Worm (Caenorhabditis elegans) whole organism, L2 larva: ENCODE measurements around the gene gei-15.

Experiments used
- Y55F3AM.14 ChIP-seq: fragments of 200-800 bp; sonication (Bioruptor generic); optimal IDR thresholded peaks from 2 replicates; lab custom pipeline; 2018; ENCODE audit warnings: mild to moderate bottlenecking, missing genetic modification characterization, missing compliant biosample characterization
- ama-1 ChIP-seq: fragments of 150-350 bp; optimal IDR thresholded peaks from 2 replicates; lab custom pipeline; 2018; ENCODE audit warnings: inconsistent platforms
- nhr-237 ChIP-seq: fragments of 150-350 bp; optimal IDR thresholded peaks from 2 replicates; lab custom pipeline; 2014; ENCODE audit warnings: missing biosample characterization, missing genetic modification characterization
- unc-39 ChIP-seq: fragments of 150-350 bp; optimal IDR thresholded peaks from 2 replicates; lab custom pipeline; 2014; ENCODE audit warnings: missing biosample characterization, missing genetic modification characterization
- zag-1 ChIP-seq: fragments of 150-350 bp; optimal IDR thresholded peaks from 2 replicates; lab custom pipeline; 2014; ENCODE audit warnings: missing biosample characterization, missing genetic modification characterization

DNA sequence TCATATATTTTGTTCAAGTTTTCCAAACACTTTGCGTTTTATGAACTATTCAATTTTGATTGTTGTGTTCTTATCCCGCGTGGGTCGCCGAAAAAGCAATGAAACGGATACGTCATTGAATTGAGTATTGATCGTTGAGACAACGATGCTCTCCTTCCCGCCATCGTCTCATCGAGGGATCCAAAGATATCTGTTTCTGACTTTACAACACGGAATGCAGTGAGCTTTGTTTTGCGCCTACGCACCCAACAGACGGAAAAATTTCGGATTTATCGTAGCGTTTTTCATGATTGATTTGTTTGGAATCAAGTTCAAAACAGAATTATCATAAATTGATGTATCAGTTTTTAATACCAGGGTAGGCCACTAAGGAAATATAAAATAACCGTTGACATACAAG lies 516 bp downstream of the gei-15 start:
- TF ChIP-seq zag-1 (no peak), ama-1 (lab: Kevin White, UChicago) (no peak), nhr-237 (tag; lab: Kevin White, UChicago) (no peak), Y55F3AM.14 (GFP tag; lab: Kevin White, UChicago) (no peak), unc-39 (tag; lab: Kevin White, UChicago) (no peak)
